Worm (Caenorhabditis elegans) whole organism, dauer: ENCODE data around the gene cyy-1.

Source experiments
- unc-62 ChIP-seq: sonication (generic microtip); optimal IDR thresholded peaks from 2 replicates; lab custom pipeline; 2017; ENCODE audit warnings: missing biosample characterization, missing genetic modification reagents, missing genetic modification characterization

The cyy-1 gene

DNA sequence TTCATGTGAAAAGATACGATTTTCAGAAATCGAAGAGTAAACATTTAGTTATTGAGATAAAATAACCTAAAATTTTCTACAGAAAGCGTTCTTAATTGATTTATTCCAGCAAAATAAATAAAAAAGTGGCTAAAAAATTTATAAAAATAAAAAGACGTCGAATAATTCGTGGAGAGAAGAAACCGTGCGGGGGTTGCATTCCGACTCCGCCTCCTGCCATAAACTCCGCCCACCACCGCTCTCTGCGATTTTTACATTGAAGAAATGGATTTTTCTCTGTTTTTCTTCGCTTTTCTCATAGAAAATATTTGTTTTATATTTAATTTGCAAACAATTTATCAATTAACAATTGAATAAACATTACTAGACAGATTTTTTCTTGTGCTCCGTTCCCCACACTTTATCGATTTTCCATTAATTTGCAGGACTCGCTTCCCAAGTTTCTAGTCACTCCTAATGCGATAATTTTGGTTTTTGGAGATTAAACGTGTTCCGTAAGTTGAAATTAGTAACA, at the start of gene cyy-1, which contains the start of gene ubxn-4:
Gene cyy-1 (plus strand): TSS at position 426 of the 514 bp plus-strand sequence.
Gene ubxn-4 (minus strand): TSS at position 114 of the 514 bp plus-strand sequence.
- TF ChIP-seq unc-62 = no peak

DNA sequence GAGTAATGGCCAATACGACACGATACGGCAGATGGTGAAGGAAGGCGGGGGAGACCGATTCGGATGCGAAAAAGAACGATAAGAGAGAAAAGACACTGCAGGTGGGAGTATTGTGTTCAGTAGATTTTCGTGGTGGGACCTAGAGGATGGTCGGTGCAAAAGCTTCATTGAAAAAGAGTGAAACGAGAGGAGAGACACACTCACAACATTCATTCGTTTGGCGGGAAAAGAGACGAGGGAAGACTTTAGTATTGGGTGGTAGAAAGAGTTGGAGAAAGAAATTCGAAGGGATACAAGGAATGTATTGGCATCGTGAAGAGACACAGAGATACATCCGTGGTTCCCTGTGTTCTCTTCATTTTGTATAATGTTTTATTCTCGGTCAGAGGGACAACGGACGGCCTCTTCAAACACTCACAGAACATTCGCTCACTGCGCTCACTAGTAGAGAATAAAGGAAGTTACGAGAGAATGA, 49.2 kb upstream of the cyy-1 start:
- TF ChIP-seq unc-62 = no peak

DNA sequence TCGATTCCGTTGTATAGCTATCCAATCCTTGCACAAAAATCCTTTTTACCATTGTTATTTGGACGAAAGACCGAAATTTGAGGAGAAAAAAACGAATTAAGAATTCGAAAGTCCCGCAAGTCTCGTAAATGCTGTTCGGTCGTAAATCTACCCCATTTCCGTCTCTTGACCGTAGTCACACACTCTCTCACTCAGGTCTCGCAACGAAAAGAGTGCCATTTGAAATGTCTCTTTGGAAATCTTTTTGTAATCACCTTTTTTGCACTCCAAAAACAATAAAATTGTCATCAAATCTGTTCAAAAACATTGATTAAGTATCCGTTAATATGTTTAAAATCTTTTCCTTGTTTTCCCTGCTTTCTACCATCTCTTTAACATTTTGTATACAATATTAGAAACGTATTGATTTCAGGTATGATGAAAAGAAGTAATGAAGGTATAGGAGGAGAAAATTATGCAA, 47.4 kb upstream of the cyy-1 start, which contains the start of the genes R05D3.8 and rfp-1:
Gene R05D3.8 (minus strand): TSS at position 115 of the 460 bp plus-strand sequence.
Gene rfp-1 (plus strand): TSS at position 410 of the 460 bp plus-strand sequence.
- no peak for TF ChIP-seq unc-62

DNA sequence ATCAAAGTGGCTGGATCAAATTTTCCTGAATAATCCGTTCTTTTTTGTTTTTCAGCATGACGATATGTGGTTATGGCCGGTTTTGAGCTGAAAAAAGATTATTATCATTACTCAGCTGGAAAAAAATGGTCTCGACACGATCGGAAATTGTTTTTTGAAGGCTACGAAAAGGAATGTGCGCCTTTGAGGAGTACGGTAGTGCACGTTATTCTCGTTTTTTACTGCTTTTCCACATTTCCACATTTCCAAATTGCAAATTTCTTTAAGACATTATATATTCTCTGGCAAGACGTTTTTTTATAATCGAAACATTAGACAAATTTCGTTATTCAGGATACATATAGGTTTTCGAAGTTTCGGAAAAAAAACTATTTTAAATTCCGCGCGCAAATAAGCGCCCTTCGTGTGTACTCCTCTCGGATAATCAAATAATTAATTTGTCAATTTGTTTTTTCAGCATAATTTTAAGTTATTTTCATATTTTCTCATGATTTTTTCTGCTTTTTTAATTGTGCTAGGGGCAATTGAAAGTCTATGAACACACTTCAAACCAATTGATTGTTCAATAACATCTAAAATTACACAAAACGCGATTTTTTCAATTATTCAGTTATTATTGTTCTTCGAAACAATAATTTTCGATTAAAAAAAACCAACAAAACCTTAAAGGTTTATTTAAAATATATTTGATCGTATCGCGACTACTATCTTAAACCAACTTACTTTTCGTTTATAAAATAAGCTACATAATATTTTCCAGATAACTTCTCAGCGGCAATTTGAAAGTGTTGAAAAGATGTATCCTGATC, 42.2 kb upstream of the cyy-1 start, which contains the start of gene R05D3.3:
Gene R05D3.3 (plus strand): TSS at position 759 of the 809 bp plus-strand sequence.
- TF ChIP-seq unc-62 = no peak

DNA sequence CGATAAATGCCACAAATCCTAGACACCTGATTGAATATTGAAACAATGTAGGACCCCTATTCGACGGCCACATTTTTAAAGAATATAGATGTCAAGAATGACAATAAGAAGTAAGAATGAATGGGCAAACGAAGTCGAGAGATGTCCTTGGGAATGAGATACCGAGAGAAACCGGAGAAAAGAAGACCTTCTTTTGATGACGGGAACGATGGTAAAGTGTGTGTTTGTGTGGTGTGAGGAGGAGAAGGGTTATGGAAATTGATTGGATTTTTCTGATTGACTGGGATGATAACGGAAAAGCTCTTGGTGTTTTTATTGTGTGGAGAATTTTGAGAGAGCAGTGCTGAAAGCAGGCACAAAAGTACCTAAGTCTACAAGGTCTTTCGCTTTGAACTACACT, 37.1 kb upstream of the cyy-1 start, which contains the start of gene R05D3.9:
Gene R05D3.9 (minus strand): TSS at position 101 of the 400 bp plus-strand sequence.
- no peak for TF ChIP-seq unc-62

DNA sequence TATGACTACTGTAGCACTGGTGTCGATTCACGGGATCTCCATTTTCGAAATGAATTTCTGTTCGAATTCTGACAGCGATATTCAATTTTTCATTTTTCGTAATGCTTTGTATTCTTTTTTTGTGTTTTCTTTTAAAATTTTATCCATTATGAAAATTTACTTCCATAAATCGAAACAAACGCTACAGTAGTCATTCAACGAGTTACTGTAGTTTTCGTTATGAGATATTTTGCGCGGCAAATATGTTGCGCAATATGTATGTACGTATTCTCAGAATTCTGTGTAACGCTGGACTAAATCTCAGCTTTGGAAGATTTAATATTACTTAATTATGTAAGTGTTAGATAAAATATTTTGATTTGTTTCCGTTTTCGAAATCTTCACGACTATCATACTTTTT, 36.5 kb upstream of the cyy-1 start:
- no peak for TF ChIP-seq unc-62

DNA sequence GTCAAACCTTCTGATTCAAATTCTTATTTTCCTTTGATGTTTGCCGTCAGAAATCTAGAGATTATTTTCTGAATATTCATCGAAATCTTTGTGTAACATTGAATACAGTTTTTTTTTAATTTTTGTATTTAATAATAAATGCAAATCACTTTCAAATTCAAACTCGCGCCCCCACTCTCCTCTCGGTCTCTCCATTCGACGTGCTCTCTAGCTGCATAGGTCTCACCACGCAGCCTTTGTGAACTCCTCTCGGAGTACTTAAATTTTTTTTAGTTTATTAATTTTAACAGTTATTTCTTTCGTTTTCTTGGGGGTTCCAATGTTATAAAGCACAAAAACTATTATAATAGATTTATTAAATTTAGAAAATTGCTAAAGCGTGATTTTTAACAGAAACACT, 35.5 kb upstream of the cyy-1 start:
- TF ChIP-seq unc-62 = no peak

DNA sequence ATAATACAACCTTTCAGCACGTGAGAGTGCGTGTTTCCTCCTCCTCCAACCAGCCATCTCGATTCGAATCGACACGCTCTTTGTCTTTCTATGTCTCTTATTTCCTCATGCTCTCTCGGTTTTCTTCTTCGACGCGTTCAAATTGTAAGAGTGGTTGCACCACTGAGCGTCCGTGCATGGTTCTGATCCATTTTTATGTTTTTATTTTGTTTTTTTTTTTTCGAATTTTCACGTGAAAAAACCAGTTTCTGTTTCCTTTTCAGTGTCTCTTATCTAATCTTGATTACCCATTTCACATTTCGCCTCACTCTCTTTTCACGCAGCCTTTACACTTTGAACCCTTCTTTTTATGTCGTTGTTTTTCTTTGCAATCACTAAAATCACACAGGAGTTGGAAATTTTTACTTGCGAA, 34.8 kb upstream of the cyy-1 start:
- no peak for TF ChIP-seq unc-62

DNA sequence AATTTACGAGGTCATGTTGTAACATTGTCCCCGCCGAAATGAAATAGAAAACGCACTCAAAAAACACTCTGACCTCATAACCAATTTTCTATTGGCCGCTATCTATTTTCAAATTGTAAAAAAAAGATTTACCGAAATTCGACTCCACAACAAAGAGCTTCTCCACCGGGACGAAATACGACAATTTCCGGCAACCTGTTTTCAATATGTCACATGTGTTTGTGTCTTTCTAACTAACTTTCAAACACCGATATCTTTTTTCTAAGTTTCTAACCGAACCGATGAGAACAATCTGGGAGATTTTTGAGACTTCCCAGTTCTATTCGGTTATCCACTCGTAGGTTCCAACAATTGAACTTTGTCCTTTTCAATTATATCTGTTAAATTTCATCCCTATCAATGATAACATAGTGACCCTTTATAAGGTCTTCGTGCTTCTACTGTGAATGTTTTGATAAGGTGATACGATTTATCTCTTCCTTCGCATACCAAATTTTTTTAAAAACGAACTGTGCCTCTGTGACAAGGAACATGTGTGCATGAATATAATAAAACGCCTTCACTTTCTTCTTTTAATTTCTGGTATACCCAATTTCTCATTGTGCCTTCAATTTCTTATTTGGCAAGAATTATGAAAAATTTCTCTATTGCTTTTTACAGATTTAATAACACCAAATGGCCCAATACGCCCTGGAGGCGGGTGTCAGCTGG, 33.9 kb upstream of the cyy-1 start, which contains the start of gene lmbr-1:
Gene lmbr-1 (plus strand): TSS at position 661 of the 711 bp plus-strand sequence.
- TF ChIP-seq unc-62 = no peak

DNA sequence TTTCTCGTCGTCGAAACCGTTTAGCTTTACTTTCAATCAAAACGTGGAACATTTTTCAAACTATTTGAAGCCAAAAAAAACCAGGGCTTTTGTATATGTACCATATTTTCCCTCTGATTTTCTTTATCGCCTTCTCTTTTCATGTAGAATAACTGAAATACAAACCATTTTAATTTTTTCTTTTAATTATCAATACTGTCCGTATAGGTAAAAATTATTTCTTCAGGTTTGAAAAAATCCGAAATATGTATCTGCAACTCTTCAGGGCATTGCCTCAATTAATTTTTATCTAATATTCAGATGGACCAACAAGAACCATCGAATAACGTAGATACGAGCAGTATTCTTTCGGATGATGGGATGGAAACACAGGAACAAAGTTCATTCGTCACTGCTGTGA, 30.7 kb upstream of the cyy-1 start, which contains the start of gene met-2:
Gene met-2 (plus strand): TSS at position 301 of the 400 bp plus-strand sequence.
- TF ChIP-seq unc-62 = no peak

DNA sequence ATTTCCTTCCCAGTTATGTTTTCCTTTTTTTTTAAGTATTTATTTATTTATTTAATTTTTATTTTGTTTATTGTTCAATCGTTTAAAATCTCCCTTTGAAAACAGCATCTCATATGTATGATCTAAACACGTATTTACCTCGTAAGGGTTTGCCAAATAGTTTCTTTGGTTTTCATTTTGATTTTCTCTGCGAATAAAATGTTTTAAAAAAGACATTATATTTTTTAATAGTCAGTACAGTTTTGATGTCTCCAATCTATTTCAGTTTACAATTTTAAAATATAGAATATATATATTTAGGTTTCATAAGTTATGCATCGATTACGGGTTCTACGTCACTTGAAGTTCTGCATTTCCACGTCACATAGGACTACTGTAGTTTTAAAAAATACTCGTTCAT, 25.0 kb upstream of the cyy-1 start, which contains the start of gene R05D3.12:
Gene R05D3.12 (plus strand): TSS at position 301 of the 400 bp plus-strand sequence.
- no peak for TF ChIP-seq unc-62

DNA sequence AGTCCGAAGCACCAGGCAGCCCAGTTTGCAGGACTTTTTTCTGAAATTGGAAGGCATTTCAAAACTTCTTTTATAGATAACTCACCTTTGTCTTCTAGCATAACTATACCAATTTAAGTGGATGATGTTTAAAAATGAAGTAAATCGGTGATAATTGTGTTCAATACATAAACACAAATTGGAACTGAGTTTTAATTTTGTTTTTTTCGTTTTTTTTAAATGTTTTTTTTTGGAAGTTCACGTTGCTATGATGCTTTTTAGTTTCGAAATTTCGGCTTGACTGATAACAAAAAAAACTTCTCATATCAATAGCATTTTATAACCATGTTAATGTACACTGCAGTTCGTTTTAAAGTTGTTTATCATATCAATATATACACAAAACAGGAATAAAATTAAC, 16.1 kb upstream of the cyy-1 start, which contains the start of gene ZK353.4:
Gene ZK353.4 (minus strand): TSS at position 101 of the 400 bp plus-strand sequence.
- no peak for TF ChIP-seq unc-62

DNA sequence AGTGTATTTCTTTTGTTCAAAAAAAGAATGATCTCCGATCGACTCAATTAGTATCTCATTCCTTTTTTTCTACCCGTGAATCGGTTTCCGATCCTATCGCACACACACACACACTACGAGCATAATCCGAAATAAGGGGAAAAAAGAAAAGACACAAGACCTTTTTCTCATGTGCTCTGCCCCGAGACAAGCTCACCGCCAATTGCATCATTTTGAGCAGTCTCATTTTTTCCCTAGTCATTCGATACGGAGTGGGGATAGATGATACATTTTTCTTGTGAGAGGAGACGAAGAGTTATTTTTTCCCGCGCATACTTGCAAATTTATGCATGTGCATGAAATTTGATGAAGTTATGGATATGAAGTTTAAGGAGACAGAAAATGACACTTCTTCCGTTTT, 13.4 kb upstream of the cyy-1 start:
- TF ChIP-seq unc-62 = no peak

DNA sequence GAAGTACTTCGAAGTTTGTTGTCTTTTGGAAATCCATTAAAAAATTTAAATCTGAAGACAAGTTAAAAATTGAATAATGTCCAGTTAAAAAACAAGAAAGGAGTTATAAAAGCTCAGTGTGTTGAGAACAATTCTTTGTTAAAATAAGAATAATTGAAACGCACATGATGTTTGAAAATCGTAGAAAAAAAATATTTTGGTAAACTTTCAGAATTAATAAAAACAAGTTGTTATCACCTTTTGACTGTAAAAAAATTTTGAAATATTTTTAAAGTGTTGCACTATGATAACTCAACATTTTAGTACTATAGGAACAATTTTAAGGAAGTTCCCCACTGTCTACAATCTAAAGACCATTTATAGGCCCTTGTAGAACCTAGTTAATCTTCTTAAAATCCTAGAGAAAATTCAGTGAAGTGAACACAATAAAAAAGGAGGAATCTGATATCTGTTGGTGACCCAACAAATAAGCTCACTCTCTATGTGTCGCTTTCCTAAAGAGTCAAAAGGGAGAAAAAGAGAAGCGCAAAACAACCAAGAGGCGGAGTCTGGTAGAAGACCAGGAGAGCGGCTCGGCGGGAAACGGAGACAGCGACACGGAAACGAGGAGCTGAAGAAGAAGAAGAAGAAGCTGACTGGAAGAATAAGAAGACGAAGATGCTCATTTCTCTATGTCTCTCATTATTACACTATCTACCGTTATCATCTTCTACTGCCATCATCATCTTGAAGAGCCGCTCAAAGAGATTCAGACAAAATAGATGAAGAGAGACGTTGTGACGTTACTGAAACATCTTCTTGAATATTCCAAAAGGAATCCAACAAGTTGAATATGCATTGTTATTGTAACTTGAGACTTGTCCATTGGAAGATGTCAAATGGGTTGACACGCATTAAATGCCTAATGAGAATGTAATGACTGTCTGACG, 11.0 kb upstream of the cyy-1 start, which contains the start of gene ZK353.10:
Gene ZK353.10 (minus strand): TSS at position 51 of the 929 bp plus-strand sequence.
- no peak for TF ChIP-seq unc-62

DNA sequence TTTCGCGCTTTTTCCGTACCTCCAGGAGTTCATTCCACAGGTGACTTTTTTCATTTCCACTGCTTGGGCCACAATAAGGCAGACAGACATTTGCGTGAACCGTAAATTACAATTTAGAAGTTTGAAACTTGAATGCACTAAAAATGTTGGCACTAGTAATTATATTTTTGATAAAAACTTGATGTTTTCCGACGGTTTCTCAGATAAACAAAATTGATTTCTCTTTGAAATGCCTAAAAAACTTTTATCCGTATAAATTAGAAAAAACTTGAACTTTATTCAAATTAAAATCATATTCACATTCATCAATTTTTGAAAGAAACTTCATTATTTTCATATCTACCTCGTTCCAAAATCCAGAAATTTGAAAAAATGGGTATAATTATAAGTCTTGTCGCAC, 10.0 kb upstream of the cyy-1 start, which contains the start of gene ZK353.3:
Gene ZK353.3 (plus strand): TSS at position 301 of the 400 bp plus-strand sequence.
- TF ChIP-seq unc-62 = no peak
